Fruit fly (Drosophila melanogaster) whole organism, embryonic: ENCODE measurements around the gene CG12945.

ENCODE experiments used
- Abd-B ChIP-seq: fragments of 200-800 bp; sonication (Bioruptor generic); optimal IDR thresholded peaks from 2 replicates; lab custom pipeline; 2018; ENCODE audit warnings: missing biosample characterization, mild to moderate bottlenecking, missing genetic modification characterization, moderate library complexity
- Awh ChIP-seq: fragments of 200-800 bp; sonication (Bioruptor generic); IDR thresholded peaks from 2 replicates; pipeline ENCODE4, ENCODE4 v1.3.6; 2022; ENCODE audit warnings: missing biosample characterization, missing genetic modification characterization
- B-H2 ChIP-seq: fragments of 200-800 bp; sonication (Bioruptor generic); optimal IDR thresholded peaks from 2 replicates; lab custom pipeline; 2018; ENCODE audit warnings: missing biosample characterization, mild to moderate bottlenecking, missing genetic modification characterization
- BtbVII ChIP-seq: fragments of 200-800 bp; sonication (Bioruptor generic); optimal IDR thresholded peaks from 3 replicates; lab custom pipeline; 2017; ENCODE audit warnings: missing biosample characterization, mild to moderate bottlenecking, missing genetic modification characterization
- CG10565 ChIP-seq: fragments of 200-800 bp; sonication (Bioruptor generic); optimal IDR thresholded peaks from 3 replicates; lab custom pipeline; 2016; ENCODE audit warnings: missing biosample characterization, mild to moderate bottlenecking, missing genetic modification characterization
- CG10979 ChIP-seq: fragments of 200-800 bp; sonication (Bioruptor generic); optimal IDR thresholded peaks from 2 replicates; lab custom pipeline; 2018; ENCODE audit warnings: missing biosample characterization, mild to moderate bottlenecking, missing genetic modification characterization, moderate library complexity
- CG11560 ChIP-seq: fragments of 200-800 bp; sonication (Bioruptor generic); IDR thresholded peaks from 3 replicates; pipeline ENCODE4 v1.3.6; 2022; ENCODE audit warnings: missing biosample characterization, missing genetic modification characterization
- CG12071 ChIP-seq: fragments of 200-800 bp; sonication (Bioruptor generic); optimal IDR thresholded peaks from 3 replicates; lab custom pipeline; 2018; ENCODE audit warnings: missing biosample characterization, mild to moderate bottlenecking, missing genetic modification characterization
- CG13287 ChIP-seq: fragments of 200-800 bp; sonication (Bioruptor generic); IDR thresholded peaks from 2 replicates; pipeline ENCODE4 v1.3.6; 2022; ENCODE audit warnings: missing biosample characterization, missing genetic modification characterization; ENCODE audit not compliant: partially characterized antibody
- CG15073 ChIP-seq: fragments of 200-800 bp; sonication (Bioruptor generic); optimal IDR thresholded peaks from 2 replicates; lab custom pipeline; 2016; ENCODE audit warnings: missing biosample characterization, missing genetic modification characterization
- CG15269 ChIP-seq: fragments of 200-800 bp; sonication (Bioruptor generic); optimal IDR thresholded peaks from 2 replicates; lab custom pipeline; 2018; ENCODE audit warnings: missing biosample characterization, mild to moderate bottlenecking, missing genetic modification characterization, moderate library complexity
- CG16815 ChIP-seq: fragments of 200-800 bp; sonication (Bioruptor generic); optimal IDR thresholded peaks from 3 replicates; lab custom pipeline; 2017; ENCODE audit warnings: missing biosample characterization, mild to moderate bottlenecking, missing genetic modification characterization
- CG30020 ChIP-seq: fragments of 200-800 bp; optimal IDR thresholded peaks from 2 replicates; lab custom pipeline; 2019; ENCODE audit warnings: missing biosample characterization, mild to moderate bottlenecking, missing genetic modification characterization, moderate library complexity
- CG30403 ChIP-seq: fragments of 200-800 bp; sonication (Bioruptor generic); optimal IDR thresholded peaks from 3 replicates; lab custom pipeline; 2016; ENCODE audit warnings: missing biosample characterization, missing genetic modification characterization
- CG31224 ChIP-seq: fragments of 200-800 bp; sonication (Bioruptor generic); IDR thresholded peaks from 2 replicates; pipeline ENCODE4 v1.3.6; 2022; ENCODE audit warnings: missing biosample characterization, missing genetic modification characterization
- CG32532 ChIP-seq: fragments of 200-800 bp; sonication (Bioruptor generic); IDR thresholded peaks from 2 replicates; pipeline ENCODE4 v1.3.6; 2022; ENCODE audit warnings: missing biosample characterization, missing genetic modification characterization
- CG43689 ChIP-seq: fragments of 200-800 bp; sonication (Bioruptor generic); IDR thresholded peaks from 2 replicates; pipeline ENCODE4 v1.3.6; 2022; ENCODE audit warnings: missing biosample characterization, missing genetic modification characterization
- CG6689 ChIP-seq: fragments of 200-800 bp; sonication (Bioruptor generic); IDR thresholded peaks from 2 replicates; pipeline ENCODE4 v1.3.6; 2022; ENCODE audit warnings: missing biosample characterization, missing genetic modification characterization
- CG8089 ChIP-seq: fragments of 200-800 bp; sonication (Bioruptor generic); optimal IDR thresholded peaks from 3 replicates; lab custom pipeline; 2016; ENCODE audit warnings: missing biosample characterization, missing genetic modification characterization
- CG8478 ChIP-seq: fragments of >200 bp; optimal IDR thresholded peaks from 2 replicates; lab custom pipeline; 2018
- CG9609 ChIP-seq: fragments of 200-800 bp; sonication (Bioruptor generic); optimal IDR thresholded peaks from 3 replicates; lab custom pipeline; 2016; ENCODE audit warnings: missing biosample characterization, missing genetic modification characterization
- CG9797 ChIP-seq: fragments of 200-800 bp; sonication (Bioruptor generic); optimal IDR thresholded peaks from 3 replicates; lab custom pipeline; 2018; ENCODE audit warnings: missing biosample characterization, mild to moderate bottlenecking, missing genetic modification characterization
- CkIIα-i1 ChIP-seq: fragments of 200-800 bp; sonication (Bioruptor generic); IDR thresholded peaks from 2 replicates; pipeline ENCODE4 v1.3.6; 2022; ENCODE audit warnings: missing biosample characterization, missing genetic modification characterization
- CrebB ChIP-seq: fragments of 200-800 bp; sonication (Bioruptor generic); optimal IDR thresholded peaks from 3 replicates; lab custom pipeline; 2018; ENCODE audit warnings: missing biosample characterization, mild to moderate bottlenecking, missing genetic modification characterization
- Doc2 ChIP-seq: fragments of 200-800 bp; sonication (Bioruptor generic); IDR thresholded peaks from 2 replicates; pipeline ENCODE4 v1.3.6; 2022; ENCODE audit warnings: missing biosample characterization, missing genetic modification characterization
- Hey ChIP-seq: fragments of 200-800 bp; sonication (Bioruptor generic); optimal IDR thresholded peaks from 3 replicates; lab custom pipeline; 2018; ENCODE audit warnings: missing biosample characterization, mild to moderate bottlenecking, missing genetic modification characterization
- MBD-R2 ChIP-seq: fragments of 200-800 bp; sonication (Bioruptor generic); IDR thresholded peaks from 2 replicates; pipeline ENCODE4 v1.3.6; 2022; ENCODE audit warnings: missing biosample characterization, missing genetic modification characterization
- Max ChIP-seq: fragments of 200-800 bp; sonication (Bioruptor generic); optimal IDR thresholded peaks from 2 replicates; lab custom pipeline; 2016; ENCODE audit warnings: missing biosample characterization, mild to moderate bottlenecking, missing genetic modification characterization
- PHDP ChIP-seq: fragments of 200-800 bp; sonication (Bioruptor generic); optimal IDR thresholded peaks from 3 replicates; lab custom pipeline; 2018; ENCODE audit warnings: missing biosample characterization, mild to moderate bottlenecking, missing genetic modification characterization, moderate library complexity
- Poxn ChIP-seq: fragments of 200-800 bp; sonication (Bioruptor generic); IDR thresholded peaks from 2 replicates; pipeline ENCODE4 v1.3.6; 2022; ENCODE audit warnings: missing biosample characterization, missing genetic modification characterization
- Scr ChIP-seq: fragments of 200-800 bp; sonication (Bioruptor generic); IDR thresholded peaks from 2 replicates; pipeline ENCODE4 v1.3.6; 2022; ENCODE audit warnings: missing biosample characterization, missing genetic modification characterization; ENCODE audit not compliant: partially characterized antibody
- Side ChIP-seq: fragments of 200-800 bp; sonication (Bioruptor generic); optimal IDR thresholded peaks from 2 replicates; lab custom pipeline; 2016; ENCODE audit warnings: missing biosample characterization, missing genetic modification characterization
- Xbp1 ChIP-seq: fragments of 200-800 bp; sonication (Bioruptor generic); optimal IDR thresholded peaks from 3 replicates; lab custom pipeline; 2016; ENCODE audit warnings: missing biosample characterization, mild to moderate bottlenecking, missing genetic modification characterization
- ara ChIP-seq: fragments of 200-800 bp; sonication (Bioruptor generic); IDR thresholded peaks from 2 replicates; pipeline ENCODE4 v1.3.6; 2022; ENCODE audit warnings: missing biosample characterization, missing genetic modification characterization
- bsh ChIP-seq, 2 experiments: fragments of 200-800 bp; sonication (Bioruptor generic); optimal IDR thresholded peaks; 2 replicates each; lab custom pipeline; 2017 to 2018; ENCODE audit warnings: mild to moderate bottlenecking in 2 of 2, missing biosample characterization in 2 of 2, missing genetic modification characterization in 2 of 2, moderate library complexity in 1 of 2
- cato ChIP-seq: fragments of 200-800 bp; sonication (Bioruptor generic); optimal IDR thresholded peaks from 2 replicates; lab custom pipeline; 2016; ENCODE audit warnings: missing biosample characterization, missing genetic modification characterization, borderline replicate concordance
- dan ChIP-seq: fragments of 200-800 bp; sonication (Bioruptor generic); IDR thresholded peaks from 2 replicates; pipeline ENCODE4 v1.3.6; 2022; ENCODE audit warnings: missing biosample characterization, missing genetic modification characterization
- disco-r ChIP-seq: fragments of 200-800 bp; sonication (Bioruptor generic); optimal IDR thresholded peaks from 2 replicates; lab custom pipeline; 2016; ENCODE audit warnings: missing biosample characterization, missing genetic modification characterization
- dmrt99B ChIP-seq: fragments of 200-800 bp; sonication (Bioruptor generic); optimal IDR thresholded peaks from 2 replicates; lab custom pipeline; 2018; ENCODE audit warnings: missing biosample characterization, mild to moderate bottlenecking, missing genetic modification characterization, moderate library complexity
- fd96Cb ChIP-seq: fragments of 200-800 bp; sonication (Bioruptor generic); optimal IDR thresholded peaks from 2 replicates; lab custom pipeline; 2018; ENCODE audit warnings: missing biosample characterization, mild to moderate bottlenecking, missing genetic modification characterization, moderate library complexity
- ken ChIP-seq: fragments of 200-800 bp; sonication (Bioruptor generic); IDR thresholded peaks from 3 replicates; pipeline ENCODE4 v1.3.6; 2022; ENCODE audit warnings: missing biosample characterization, missing genetic modification characterization
- klu ChIP-seq: fragments of 200-800 bp; sonication (Bioruptor generic); IDR thresholded peaks from 2 replicates; pipeline ENCODE4 v1.3.6; 2022; ENCODE audit warnings: missing biosample characterization, missing genetic modification characterization
- kni ChIP-seq: fragments of 200-800 bp; sonication (Bioruptor generic); optimal IDR thresholded peaks from 3 replicates; lab custom pipeline; 2017; ENCODE audit warnings: mild to moderate bottlenecking, missing biosample characterization, missing genetic modification reagents, missing genetic modification characterization
- lilli ChIP-seq: fragments of 200-800 bp; sonication (Bioruptor generic); optimal IDR thresholded peaks from 3 replicates; lab custom pipeline; 2016; ENCODE audit warnings: missing biosample characterization, missing genetic modification characterization
- lola ChIP-seq, 3 experiments: fragments of >200 bp in 2 of 3; fragments of 200-800 bp in 1 of 3; sonication (Bioruptor generic) in 1 of 3; optimal IDR thresholded peaks; 2 replicates each; lab custom pipeline; 2017 to 2019; ENCODE audit warnings: missing biosample characterization in 3 of 3, missing genetic modification characterization in 3 of 3, mild to moderate bottlenecking in 1 of 3, moderate library complexity in 1 of 3
- nerfin-1 ChIP-seq: fragments of 200-800 bp; sonication (Bioruptor generic); optimal IDR thresholded peaks from 3 replicates; lab custom pipeline; 2019; ENCODE audit warnings: missing biosample characterization, mild to moderate bottlenecking, missing genetic modification characterization, moderate library complexity
- pho ChIP-seq: fragments of 200-800 bp; sonication (Bioruptor generic); optimal IDR thresholded peaks from 2 replicates; lab custom pipeline; 2016; ENCODE audit warnings: missing biosample characterization, missing genetic modification characterization
- repo ChIP-seq: fragments of 200-800 bp; sonication (Bioruptor generic); optimal IDR thresholded peaks from 2 replicates; lab custom pipeline; 2016; ENCODE audit warnings: missing biosample characterization, missing genetic modification characterization
- row ChIP-seq: fragments of 200-800 bp; sonication (Bioruptor generic); IDR thresholded peaks from 3 replicates; pipeline ENCODE4 v1.3.6; 2022; ENCODE audit warnings: missing biosample characterization, missing genetic modification characterization
- run ChIP-seq: fragments of 200-800 bp; sonication (Bioruptor generic); optimal IDR thresholded peaks from 3 replicates; lab custom pipeline; 2018; ENCODE audit warnings: missing biosample characterization, mild to moderate bottlenecking, missing genetic modification characterization
- so ChIP-seq: fragments of 200-800 bp; sonication (Bioruptor generic); IDR thresholded peaks from 3 replicates; pipeline ENCODE4 v1.3.6; 2022; ENCODE audit warnings: missing biosample characterization, missing genetic modification characterization

Gene CG12945

dm6 chr3R:9771519-9771972 is 19.5 kb downstream of the CG12945 start, which contains the start of gene CG9471 (continued):
- TF ChIP-seq disco-r (GFP tag; lab: Kevin White, UChicago) (peak; percentile 43), CG13287 (GFP tag; lab: Robert Waterston, UW) (peak; percentile 30; the same call in 1 of the 2 replicates), Xbp1 (GFP tag; lab: Kevin White, UChicago) (peak; percentile 95), ken (GFP tag; lab: Robert Waterston, UW) (peak; percentile 77), PHDP (peak; percentile 95), bsh (GFP tag; optimal IDR thresholded peaks at IDR 0.05; lab: Kevin White, UChicago) (peak; percentile 73 to 93), CG8089 (peak; percentile 77), so (GFP tag; lab: Robert Waterston, UW) (peak; percentile 84), Hey (tag; lab: Kevin White, UChicago) (peak; percentile 49), lilli (GFP tag; lab: Kevin White, UChicago) (peak; percentile 96), CG9797 (GFP tag; lab: Kevin White, UChicago) (no peak), ara (GFP tag; lab: Robert Waterston, UW) (peak; percentile 91), run (tag; lab: Kevin White, UChicago) (peak; percentile 75), BtbVII (GFP tag; lab: Kevin White, UChicago) (peak; percentile 89), CG43689 (GFP tag; lab: Robert Waterston, UW) (peak; percentile 86), Abd-B (GFP tag; lab: Kevin White, UChicago) (peak; percentile 90), CG10979 (tag; lab: Kevin White, UChicago) (peak; percentile 86), CG30020 (tag; lab: Kevin White, UChicago) (peak; percentile 51), nerfin-1 (peak; percentile 80), cato (peak; percentile 83), MBD-R2 (GFP tag; lab: Robert Waterston, UW) (peak; percentile 79), CG11560 (peak; percentile 66; the same call in 2 of the 3 replicates), fd96Cb (peak; percentile 92), Scr (GFP tag; lab: Robert Waterston, UW) (no peak), Doc2 (GFP tag; lab: Robert Waterston, UW) (peak; percentile 79), klu (GFP tag; lab: Robert Waterston, UW) (peak; percentile 82), dmrt99B (peak; percentile 91), CG16815 (GFP tag; lab: Kevin White, UChicago) (peak; percentile 87), CG15269 (peak; percentile 95), CG12071 (GFP tag; lab: Kevin White, UChicago) (peak; percentile 88), B-H2 (GFP tag; lab: Kevin White, UChicago) (peak; percentile 91), CG31224 (GFP tag; lab: Robert Waterston, UW) (peak; percentile 83), Side (GFP tag; lab: Kevin White, UChicago) (peak; percentile 88), CG32532 (GFP tag; lab: Robert Waterston, UW) (peak; percentile 94), CkIIα-i1 (no peak), Awh (GFP tag; lab: Robert Waterston, UW) (peak; percentile 90), CG8478 (lab: Kevin White, UChicago) (no peak), pho (peak; percentile 87), CG15073 (GFP tag; lab: Kevin White, UChicago) (peak; percentile 31), CG9609 (GFP tag; lab: Kevin White, UChicago) (peak; percentile 84), CG30403 (peak; percentile 93), Poxn (GFP tag; lab: Robert Waterston, UW) (peak; percentile 73), CG10565 (GFP tag; lab: Kevin White, UChicago) (peak; percentile 64), repo (GFP tag; lab: Kevin White, UChicago) (peak; percentile 68), lola (GFP tag; optimal IDR thresholded peaks at IDR 0.05; lab: Kevin White, UChicago) (peak in 1 of 3 experiments; percentile 83), Max (peak; percentile 86), CrebB (tag; lab: Kevin White, UChicago) (peak; percentile 88), dan (GFP tag; lab: Robert Waterston, UW) (peak; percentile 69), CG6689 (GFP tag; lab: Robert Waterston, UW) (peak; percentile 94), row (GFP tag; lab: Robert Waterston, UW) (peak; percentile 98), kni (GFP tag; lab: Kevin White, UChicago) (peak; percentile 30)
